Worm (Caenorhabditis elegans): ENCODE data around the gene pyp-1.

DNA sequence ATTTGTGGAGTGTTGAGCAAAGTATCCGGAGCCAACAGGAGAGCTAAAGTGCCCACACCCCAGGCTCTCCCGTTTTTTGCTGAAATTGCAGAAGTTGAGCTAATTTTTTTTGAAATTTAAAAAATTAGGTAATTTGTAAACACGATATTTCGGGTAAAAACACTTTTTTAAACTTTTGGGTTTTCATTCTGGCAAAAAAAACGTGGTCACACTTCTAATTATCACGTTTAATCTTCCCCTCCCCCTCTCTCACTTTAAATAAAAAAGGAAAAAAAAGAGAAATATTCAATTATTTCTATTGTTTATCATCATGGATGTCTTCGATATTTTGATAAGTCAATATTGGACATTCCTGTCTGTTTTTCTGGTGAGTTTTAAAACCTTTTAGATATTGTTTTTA lies 34.3 kb upstream of the pyp-1 start, which contains the start of gene F44D12.6:
- TF ChIP-seq nhr-25 (tag; optimal IDR thresholded peaks at IDR 0.05) (no peak), ztf-1 (GFP tag; conservative IDR thresholded peaks at IDR 0.05) (no peak), skn-1 (tag; optimal IDR thresholded peaks at IDR 0.05) (no peak), egl-27 (tag; optimal IDR thresholded peaks at IDR 0.05) (no peak), fos-1 (tag; optimal IDR thresholded peaks at IDR 0.05) (no peak), nhr-77 (tag; optimal IDR thresholded peaks at IDR 0.05) (no peak), unc-39 (tag; optimal IDR thresholded peaks at IDR 0.05) (no peak), unc-55 (GFP tag; optimal IDR thresholded peaks at IDR 0.05) (no peak), nhr-23 (tag; optimal IDR thresholded peaks at IDR 0.05) (no peak)

Data from whole organism, L2 larva.